Worm (Caenorhabditis elegans): ENCODE results near the gene T25F10.4.

ce11 chrV:6751493-6752100 lies 10.7 kb downstream of the T25F10.4 start:
- TF ChIP-seq tbx-11 (GFP tag; IDR thresholded peaks at IDR 0.05) (no peak), tbx-37 (GFP tag; conservative IDR thresholded peaks at IDR 0.05) (no peak), F13C5.2 (tag; optimal IDR thresholded peaks at IDR 0.05) (no peak), ceh-36 (tag; optimal IDR thresholded peaks at IDR 0.05) (no peak), ama-1 (optimal IDR thresholded peaks at IDR 0.05) (no peak), flt-1 (GFP tag; IDR thresholded peaks at IDR 0.05) (no peak), sea-1 (GFP tag; conservative IDR thresholded peaks at IDR 0.05) (no peak), ceh-13 (GFP tag; optimal IDR thresholded peaks at IDR 0.05) (no peak), aly-1 (tag; optimal IDR thresholded peaks at IDR 0.05) (no peak), hnd-1 (tag; optimal IDR thresholded peaks at IDR 0.05) (no peak), tra-4 (tag; optimal IDR thresholded peaks at IDR 0.05) (no peak)

Measured in whole organism, early embryonic.